Fruit fly (Drosophila melanogaster) whole organism, embryonic: Measurements from ENCODE around the gene Irbp18.
A peak's percentile ranks its signal among the peaks of the same experiment; 100 is the strongest.

Experiments used
- Atf-2 ChIP-seq: fragments of 200-800 bp; sonication (Bioruptor generic); optimal IDR thresholded peaks from 2 replicates; lab custom pipeline; 2016; ENCODE audit warnings: missing biosample characterization, missing genetic modification characterization
- CG10654 ChIP-seq: fragments of 200-800 bp; sonication (Bioruptor generic); optimal IDR thresholded peaks from 2 replicates; lab custom pipeline; 2016; ENCODE audit warnings: missing biosample characterization, missing genetic modification characterization
- CG11398 ChIP-seq: fragments of 200-800 bp; sonication (Bioruptor generic); optimal IDR thresholded peaks from 2 replicates; lab custom pipeline; 2016; ENCODE audit warnings: missing biosample characterization, missing genetic modification characterization
- CG11696 ChIP-seq: fragments of 200-800 bp; sonication (Bioruptor generic); IDR thresholded peaks from 2 replicates; pipeline ENCODE4 v1.3.6; 2022; ENCODE audit warnings: missing biosample characterization, missing genetic modification characterization
- CG12942 ChIP-seq: fragments of 200-800 bp; sonication (Bioruptor generic); optimal IDR thresholded peaks from 3 replicates; lab custom pipeline; 2016; ENCODE audit warnings: missing biosample characterization, missing genetic modification characterization
- CG14710 ChIP-seq: fragments of 200-800 bp; sonication (Bioruptor generic); optimal IDR thresholded peaks from 3 replicates; lab custom pipeline; 2019; ENCODE audit warnings: missing biosample characterization, mild to moderate bottlenecking, missing genetic modification characterization, moderate library complexity
- CG15073 ChIP-seq: fragments of 200-800 bp; sonication (Bioruptor generic); optimal IDR thresholded peaks from 2 replicates; lab custom pipeline; 2016; ENCODE audit warnings: missing biosample characterization, missing genetic modification characterization
- CG15514 ChIP-seq: fragments of 200-800 bp; sonication (Bioruptor generic); optimal IDR thresholded peaks from 3 replicates; lab custom pipeline; 2017; ENCODE audit warnings: missing biosample characterization, missing genetic modification characterization, mild to moderate bottlenecking, moderate library complexity, missing genetic modification reagents
- CG17385 ChIP-seq: fragments of 200-800 bp; sonication (Bioruptor generic); optimal IDR thresholded peaks from 3 replicates; lab custom pipeline; 2018; ENCODE audit warnings: missing biosample characterization, mild to moderate bottlenecking, missing genetic modification characterization
- CG18011 ChIP-seq: fragments of 200-800 bp; sonication (Bioruptor generic); optimal IDR thresholded peaks from 2 replicates; lab custom pipeline; 2017; ENCODE audit warnings: missing biosample characterization, missing genetic modification characterization, mild to moderate bottlenecking, moderate library complexity, missing genotype
- CG3065 ChIP-seq: fragments of 200-800 bp; sonication (Bioruptor generic); optimal IDR thresholded peaks from 2 replicates; lab custom pipeline; 2016; ENCODE audit warnings: missing biosample characterization, missing genetic modification characterization
- CG32772 ChIP-seq: fragments of 200-800 bp; sonication (Bioruptor generic); IDR thresholded peaks from 2 replicates; pipeline ENCODE4 v1.3.6; 2022; ENCODE audit warnings: missing biosample characterization, missing genetic modification characterization
- CG34422 ChIP-seq: fragments of 200-800 bp; sonication (Bioruptor generic); IDR thresholded peaks from 3 replicates; pipeline ENCODE4 v1.3.6; 2022; ENCODE audit warnings: missing biosample characterization, missing genetic modification characterization
- CG3726 ChIP-seq: fragments of 200-800 bp; sonication (Bioruptor generic); IDR thresholded peaks from 3 replicates; pipeline ENCODE4, ENCODE4 v1.3.6; 2022; ENCODE audit warnings: missing biosample characterization, missing genetic modification characterization
- CG3995 ChIP-seq: fragments of 200-800 bp; sonication (Bioruptor generic); optimal IDR thresholded peaks from 3 replicates; lab custom pipeline; 2016; ENCODE audit warnings: missing biosample characterization, missing genetic modification characterization
- CG42726 ChIP-seq: fragments of 200-800 bp; sonication (Bioruptor generic); IDR thresholded peaks from 2 replicates; pipeline ENCODE4 v1.3.6; 2022; ENCODE audit warnings: missing biosample characterization, missing genetic modification characterization; ENCODE audit not compliant: partially characterized antibody
- CG4617 ChIP-seq: fragments of 200-800 bp; sonication (Bioruptor generic); optimal IDR thresholded peaks from 3 replicates; lab custom pipeline; 2016; ENCODE audit warnings: missing biosample characterization, missing genetic modification characterization, borderline replicate concordance
- CG7839 ChIP-seq: fragments of 200-800 bp; sonication (Bioruptor generic); optimal IDR thresholded peaks from 3 replicates; lab custom pipeline; 2018; ENCODE audit warnings: missing biosample characterization, mild to moderate bottlenecking, missing genetic modification characterization, moderate library complexity
- CG8290 ChIP-seq, 3 experiments: fragments of 200-800 bp; sonication (Bioruptor generic); optimal IDR thresholded peaks; 2 replicates each; lab custom pipeline; 2016 to 2019; ENCODE audit warnings: missing biosample characterization in 3 of 3, missing genetic modification characterization in 3 of 3, mild to moderate bottlenecking in 2 of 3, moderate library complexity in 1 of 3
- CG9727 ChIP-seq: fragments of 200-800 bp; sonication (Bioruptor generic); optimal IDR thresholded peaks from 3 replicates; lab custom pipeline; 2017; ENCODE audit warnings: missing biosample characterization, mild to moderate bottlenecking, missing genetic modification characterization
- Dad ChIP-seq: fragments of 200-800 bp; sonication (Bioruptor generic); optimal IDR thresholded peaks from 3 replicates; lab custom pipeline; 2016; ENCODE audit warnings: missing biosample characterization, missing genetic modification characterization
- Dip3 ChIP-seq: fragments of 200-800 bp; sonication (Bioruptor generic); optimal IDR thresholded peaks from 3 replicates; lab custom pipeline; 2016; ENCODE audit warnings: missing biosample characterization, missing genetic modification characterization
- Dp ChIP-seq: fragments of 200-800 bp; sonication (Bioruptor generic); optimal IDR thresholded peaks from 2 replicates; lab custom pipeline; 2018; ENCODE audit warnings: missing biosample characterization, mild to moderate bottlenecking, missing genetic modification characterization, moderate library complexity
- Elba2 ChIP-seq: fragments of 200-800 bp; sonication (Bioruptor generic); optimal IDR thresholded peaks from 3 replicates; lab custom pipeline; 2016; ENCODE audit warnings: missing biosample characterization, missing genetic modification characterization
- MBD-R2 ChIP-seq: fragments of 200-800 bp; sonication (Bioruptor generic); IDR thresholded peaks from 2 replicates; pipeline ENCODE4 v1.3.6; 2022; ENCODE audit warnings: missing biosample characterization, missing genetic modification characterization
- Mad ChIP-seq: fragments of 200-800 bp; sonication (Bioruptor generic); optimal IDR thresholded peaks from 2 replicates; lab custom pipeline; 2016; ENCODE audit warnings: missing biosample characterization, missing genetic modification characterization
- Meics ChIP-seq: fragments of 200-800 bp; sonication (Bioruptor generic); optimal IDR thresholded peaks from 2 replicates; lab custom pipeline; 2017; ENCODE audit warnings: missing biosample characterization, mild to moderate bottlenecking, missing genetic modification characterization
- NFAT ChIP-seq: fragments of 200-800 bp; sonication (Bioruptor generic); IDR thresholded peaks from 2 replicates; pipeline ENCODE4 v1.3.6; 2022; ENCODE audit warnings: missing biosample characterization, missing genetic modification characterization
- Scr ChIP-seq: fragments of 200-800 bp; sonication (Bioruptor generic); IDR thresholded peaks from 2 replicates; pipeline ENCODE4 v1.3.6; 2022; ENCODE audit warnings: missing biosample characterization, missing genetic modification characterization; ENCODE audit not compliant: partially characterized antibody
- Sry-β ChIP-seq: fragments of 200-800 bp; sonication (Bioruptor generic); optimal IDR thresholded peaks from 2 replicates; lab custom pipeline; 2018; ENCODE audit warnings: missing biosample characterization, mild to moderate bottlenecking, missing genetic modification characterization, moderate library complexity
- YL-1 ChIP-seq: fragments of 200-800 bp; sonication (Bioruptor generic); optimal IDR thresholded peaks from 3 replicates; lab custom pipeline; 2017; ENCODE audit warnings: missing biosample characterization, mild to moderate bottlenecking, missing genetic modification characterization
- dan ChIP-seq: fragments of 200-800 bp; sonication (Bioruptor generic); IDR thresholded peaks from 2 replicates; pipeline ENCODE4 v1.3.6; 2022; ENCODE audit warnings: missing biosample characterization, missing genetic modification characterization
- emc ChIP-seq: fragments of 200-800 bp; sonication (Bioruptor generic); optimal IDR thresholded peaks from 2 replicates; lab custom pipeline; 2016; ENCODE audit warnings: missing biosample characterization, missing genetic modification characterization
- ewg ChIP-seq: fragments of 200-800 bp; sonication (Bioruptor generic); optimal IDR thresholded peaks from 3 replicates; lab custom pipeline; 2017; ENCODE audit warnings: mild to moderate bottlenecking, missing biosample characterization, missing genetic modification reagents, missing genetic modification characterization
- gce ChIP-seq: fragments of 200-800 bp; sonication (Bioruptor generic); IDR thresholded peaks from 3 replicates; pipeline ENCODE4 v1.3.6; 2022; ENCODE audit warnings: missing biosample characterization, missing genetic modification characterization
- hkb ChIP-seq, 2 experiments: fragments of 200-800 bp in 1 of 2; fragments of >200 bp in 1 of 2; sonication (Bioruptor generic) in 1 of 2; IDR thresholded peaks in 1 of 2; optimal IDR thresholded peaks in 1 of 2; 2 replicates each; pipeline versions ENCODE4 v1.3.6 to Lab custom; 2017 to 2022; ENCODE audit warnings: missing biosample characterization in 1 of 2, missing genetic modification characterization in 1 of 2
- mld ChIP-seq: fragments of 200-800 bp; sonication (Bioruptor generic); IDR thresholded peaks from 3 replicates; pipeline ENCODE4 v1.3.6; 2022; ENCODE audit warnings: missing biosample characterization, missing genetic modification characterization; ENCODE audit not compliant: partially characterized antibody
- nom ChIP-seq: fragments of 200-800 bp; sonication (Bioruptor generic); optimal IDR thresholded peaks from 2 replicates; lab custom pipeline; 2017; ENCODE audit warnings: missing biosample characterization, missing genetic modification characterization, mild to moderate bottlenecking, moderate library complexity, missing genetic modification reagents
- onecut ChIP-seq: fragments of 200-800 bp; sonication (Bioruptor generic); IDR thresholded peaks from 2 replicates; pipeline ENCODE4 v1.3.6; 2022; ENCODE audit warnings: missing biosample characterization, missing genetic modification characterization
- pb ChIP-seq: fragments of 200-800 bp; sonication (Bioruptor generic); optimal IDR thresholded peaks from 3 replicates; lab custom pipeline; 2016; ENCODE audit warnings: missing biosample characterization, missing genetic modification characterization
- pfk ChIP-seq: fragments of 200-800 bp; sonication (Bioruptor generic); optimal IDR thresholded peaks from 2 replicates; lab custom pipeline; 2018; ENCODE audit warnings: missing biosample characterization, mild to moderate bottlenecking, missing genetic modification characterization, moderate library complexity
- sens ChIP-seq: fragments of 200-800 bp; sonication (Bioruptor generic); peaks from one replicate; lab custom pipeline; 2016; ENCODE audit warnings: missing biosample characterization, missing genetic modification characterization
- slou ChIP-seq: fragments of 200-800 bp; sonication (Bioruptor generic); optimal IDR thresholded peaks from 3 replicates; lab custom pipeline; 2016; ENCODE audit warnings: missing biosample characterization, missing genetic modification characterization
- trem ChIP-seq: fragments of 200-800 bp; optimal IDR thresholded peaks from 3 replicates; lab custom pipeline; 2019; ENCODE audit warnings: missing biosample characterization, mild to moderate bottlenecking, missing genetic modification characterization, moderate library complexity
- vnd ChIP-seq: fragments of 200-800 bp; sonication (Bioruptor generic); IDR thresholded peaks from 3 replicates; pipeline ENCODE4 v1.3.6; 2022; ENCODE audit warnings: missing biosample characterization, missing genetic modification characterization; ENCODE audit not compliant: partially characterized antibody
- vvl ChIP-seq: fragments of 200-800 bp; sonication (Bioruptor generic); IDR thresholded peaks from 2 replicates; pipeline ENCODE4 v1.3.6; 2022; ENCODE audit warnings: missing biosample characterization, missing genetic modification characterization
- wek ChIP-seq: fragments of 200-800 bp; sonication (Bioruptor generic); optimal IDR thresholded peaks from 3 replicates; lab custom pipeline; 2018; ENCODE audit warnings: missing biosample characterization, mild to moderate bottlenecking, missing genetic modification characterization, moderate library complexity
- wor ChIP-seq: fragments of 200-800 bp; sonication (Bioruptor generic); IDR thresholded peaks from 2 replicates; pipeline ENCODE4 v1.3.6; 2022; ENCODE audit warnings: missing biosample characterization, missing genetic modification characterization
- zf30C ChIP-seq: fragments of 200-800 bp; sonication (Bioruptor generic); optimal IDR thresholded peaks from 3 replicates; lab custom pipeline; 2018; ENCODE audit warnings: missing biosample characterization, mild to moderate bottlenecking, missing genetic modification characterization

Irbp18 gene

DNA sequence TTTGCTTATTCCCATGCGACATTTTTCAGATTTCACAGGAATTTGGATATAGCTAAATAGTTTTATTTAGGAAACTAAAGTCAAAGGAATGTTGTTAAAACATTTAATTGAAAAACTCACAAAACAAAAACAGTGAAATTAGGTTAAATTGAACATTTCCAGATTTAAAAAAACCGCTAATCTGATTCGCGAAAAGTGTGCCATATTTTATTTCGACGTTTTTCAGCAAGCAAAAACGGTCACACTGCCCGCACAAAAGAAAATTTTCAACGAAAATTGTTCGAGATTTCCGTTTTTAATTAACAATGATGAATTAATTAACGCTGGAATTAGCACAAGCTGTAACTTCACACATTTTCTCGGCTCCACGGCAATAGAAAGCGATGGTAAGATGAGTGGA is 11.5 kb upstream of the Irbp18 start, which contains the start of the genes CG34012 and emei (continued):
- TF ChIP-seq CG3065 (GFP tag; lab: Kevin White, UChicago) (no peak), wek (GFP tag; lab: Kevin White, UChicago) (no peak), YL-1 (GFP tag; lab: Kevin White, UChicago) (peak; percentile 26), CG3726 (GFP tag; lab: Robert Waterston, UW) (no peak), dan (GFP tag; lab: Robert Waterston, UW) (no peak), trem (tag; lab: Kevin White, UChicago) (peak; percentile 10), CG11696 (GFP tag; lab: Robert Waterston, UW) (no peak), MBD-R2 (peak; percentile 41; the same call in 1 of the 2 replicates), CG15514 (GFP tag; lab: Kevin White, UChicago) (peak; percentile 79), Atf-2 (GFP tag; lab: Kevin White, UChicago) (no peak), CG14710 (tag; lab: Kevin White, UChicago) (peak; percentile 60), pfk (GFP tag; lab: Kevin White, UChicago) (no peak), Dp (peak; percentile 80), CG34422 (GFP tag; lab: Robert Waterston, UW) (0 out of 3 replicates have a peak, but pooled peaks have one; percentile 37)

- TF ChIP-seq Elba2 (GFP tag; lab: Kevin White, UChicago) (no peak), emc (GFP tag; lab: Kevin White, UChicago) (no peak), CG12942 (GFP tag; lab: Kevin White, UChicago) (no peak), pb (no peak), NFAT (GFP tag; lab: Robert Waterston, UW) (no peak), gce (GFP tag; lab: Robert Waterston, UW) (no peak), hkb (optimal IDR thresholded peaks at IDR 0.05; lab: Kevin White, UChicago) (no peak), hkb (GFP tag; IDR thresholded peaks at IDR 0.05; lab: Robert Waterston, UW) (no peak), CG8290 (GFP tag; optimal IDR thresholded peaks at IDR 0.05; lab: Kevin White, UChicago) (no peak), CG8290 (tag; optimal IDR thresholded peaks at IDR 0.05; lab: Kevin White, UChicago) (no peak), vnd (GFP tag; lab: Robert Waterston, UW) (no peak), onecut (GFP tag; lab: Robert Waterston, UW) (no peak), zf30C (GFP tag; lab: Kevin White, UChicago) (no peak), CG4617 (GFP tag; lab: Kevin White, UChicago) (no peak), CG9727 (no peak), Meics (GFP tag; lab: Kevin White, UChicago) (no peak), CG10654 (no peak), CG32772 (GFP tag; lab: Robert Waterston, UW) (no peak), Scr (no peak), YL-1 (GFP tag; lab: Kevin White, UChicago) (no peak), slou (GFP tag; lab: Kevin White, UChicago) (no peak)
Observed at dm6 chr3L:11107935-11108334, 9.9 kb upstream of the Irbp18 start, which contains the start of gene CG12522. CG12522 (plus strand) TSS chr3L:11108235.

- no peak for TF ChIP-seq Mad (GFP tag; lab: Kevin White, UChicago)
- no peak for TF ChIP-seq Dip3 (GFP tag; lab: Kevin White, UChicago)
- no peak for TF ChIP-seq nom
- TF ChIP-seq mld (GFP tag; lab: Robert Waterston, UW): no peak
- no peak for TF ChIP-seq Dad (GFP tag; lab: Kevin White, UChicago)
- peak; percentile 36; the same call in 1 of the 2 replicates for TF ChIP-seq vvl (GFP tag; lab: Robert Waterston, UW)
- TF ChIP-seq ewg (GFP tag; lab: Kevin White, UChicago): no peak
- TF ChIP-seq CG3995: no peak
- TF ChIP-seq CG42726 (GFP tag; lab: Robert Waterston, UW): no peak
- TF ChIP-seq sens (GFP tag; lab: Kevin White, UChicago): no peak
- no peak for TF ChIP-seq CG7839
- no peak for TF ChIP-seq wor
- TF ChIP-seq CG18011 (GFP tag; lab: Kevin White, UChicago): no peak
- TF ChIP-seq Sry-β (GFP tag; lab: Kevin White, UChicago): peak; percentile 16
- TF ChIP-seq CG11398 (GFP tag; lab: Kevin White, UChicago): no peak
- no peak for TF ChIP-seq CG17385
- TF ChIP-seq CG15073 (GFP tag; lab: Kevin White, UChicago): no peak
Observed at dm6 chr3L:11107432-11107831, 9.4 kb upstream of the Irbp18 start, which contains the start of gene CG32073. CG32073 (minus strand) TSS chr3L:11107582.
